Worm (Caenorhabditis elegans) whole organism, mixed stage, embryonic: ENCODE results near the gene cpsf-2.

ENCODE experiments used
- M03D4.4 ChIP-seq: sonication (generic microtip); optimal IDR thresholded peaks from 2 replicates; lab custom pipeline; 2017; ENCODE audit warnings: mild to moderate bottlenecking, missing genetic modification characterization, missing compliant biosample characterization
- bed-3 ChIP-seq: fragments of 200-800 bp; sonication (Bioruptor generic); optimal IDR thresholded peaks from 3 replicates; lab custom pipeline; 2018; ENCODE audit warnings: mild to moderate bottlenecking, missing genetic modification characterization, moderate library complexity, missing compliant biosample characterization
- ceh-39 ChIP-seq: fragments of 150-350 bp; optimal IDR thresholded peaks from 2 replicates; lab custom pipeline; 2014; ENCODE audit warnings: missing biosample characterization, missing genetic modification characterization
- ceh-43 ChIP-seq: fragments of 200-800 bp; sonication (Bioruptor generic); optimal IDR thresholded peaks from 2 replicates; lab custom pipeline; 2018; ENCODE audit warnings: mild to moderate bottlenecking, missing genetic modification characterization, moderate library complexity, missing compliant biosample characterization
- ceh-83 ChIP-seq: fragments of 200-800 bp; sonication (Bioruptor generic); optimal IDR thresholded peaks from 2 replicates; lab custom pipeline; 2018; ENCODE audit warnings: mild to moderate bottlenecking, missing genetic modification characterization, missing compliant biosample characterization
- ces-1 ChIP-seq: fragments of 150-350 bp; optimal IDR thresholded peaks from 2 replicates; lab custom pipeline; 2014; ENCODE audit warnings: missing biosample characterization, missing genetic modification reagents, missing genetic modification characterization
- cnd-1 ChIP-seq: fragments of 200-800 bp; sonication (Bioruptor generic); optimal IDR thresholded peaks from 2 replicates; lab custom pipeline; 2018; ENCODE audit warnings: mild to moderate bottlenecking, missing genetic modification characterization, missing compliant biosample characterization
- elt-1 ChIP-seq: sonication (generic microtip); optimal IDR thresholded peaks from 2 replicates; lab custom pipeline; 2017; ENCODE audit warnings: missing genetic modification characterization, mild to moderate bottlenecking, missing compliant biosample characterization, antibody characterized with exemption, moderate library complexity, borderline replicate concordance; ENCODE audit not compliant: insufficient read depth
- elt-3 ChIP-seq: fragments of 150-350 bp; optimal IDR thresholded peaks from 2 replicates; lab custom pipeline; 2014; ENCODE audit warnings: missing biosample characterization, missing genetic modification characterization
- flh-1 ChIP-seq: fragments of 200-800 bp; sonication (Bioruptor generic); optimal IDR thresholded peaks from 2 replicates; lab custom pipeline; 2018; ENCODE audit warnings: mild to moderate bottlenecking, missing genetic modification characterization, moderate library complexity, missing compliant biosample characterization
- ham-2 ChIP-seq: fragments of 200-800 bp; sonication (Bioruptor generic); optimal IDR thresholded peaks from 2 replicates; lab custom pipeline; 2018; ENCODE audit warnings: mild to moderate bottlenecking, missing genetic modification characterization, missing compliant biosample characterization
- lin-13 ChIP-seq: fragments of 150-350 bp; optimal IDR thresholded peaks from 2 replicates; lab custom pipeline; 2014; ENCODE audit warnings: missing biosample characterization, missing genetic modification characterization
- lin-32 ChIP-seq: fragments of 200-800 bp; sonication (Bioruptor generic); optimal IDR thresholded peaks from 2 replicates; lab custom pipeline; 2018; ENCODE audit warnings: mild to moderate bottlenecking, missing genetic modification characterization, missing compliant biosample characterization
- lsy-2 ChIP-seq: fragments of 150-350 bp; optimal IDR thresholded peaks from 2 replicates; lab custom pipeline; 2014; ENCODE audit warnings: missing biosample characterization, missing genetic modification characterization
- mep-1 ChIP-seq: fragments of 150-350 bp; optimal IDR thresholded peaks from 2 replicates; lab custom pipeline; 2017; ENCODE audit warnings: missing biosample characterization, missing genetic modification reagents, missing genetic modification characterization, inconsistent platforms
- mls-2 ChIP-seq: sonication (generic microtip); optimal IDR thresholded peaks from 2 replicates; lab custom pipeline; 2016; ENCODE audit warnings: mild to moderate bottlenecking, missing genetic modification characterization, moderate library complexity, missing compliant biosample characterization
- nhr-12 ChIP-seq: fragments of 150-350 bp; optimal IDR thresholded peaks from 2 replicates; lab custom pipeline; 2014; ENCODE audit warnings: missing biosample characterization, missing genetic modification characterization
- nhr-2 ChIP-seq: fragments of 150-350 bp; optimal IDR thresholded peaks from 2 replicates; lab custom pipeline; 2014; ENCODE audit warnings: missing biosample characterization, missing genetic modification characterization
- nhr-237 ChIP-seq: fragments of 150-350 bp; optimal IDR thresholded peaks from 2 replicates; lab custom pipeline; 2014; ENCODE audit warnings: missing biosample characterization, missing genetic modification characterization
- nhr-28 ChIP-seq: fragments of 150-350 bp; optimal IDR thresholded peaks from 2 replicates; lab custom pipeline; 2014; ENCODE audit warnings: missing biosample characterization, missing genetic modification characterization
- nhr-76 ChIP-seq: sonication (generic microtip); optimal IDR thresholded peaks from 2 replicates; lab custom pipeline; 2017; ENCODE audit warnings: missing biosample characterization, missing genetic modification characterization
- pha-4 ChIP-seq: fragments of 150-350 bp; optimal IDR thresholded peaks from 2 replicates; lab custom pipeline; 2018; ENCODE audit warnings: missing biosample characterization, missing genetic modification reagents, missing genetic modification characterization
- sem-2 ChIP-seq: fragments of 200-800 bp; sonication (Bioruptor generic); optimal IDR thresholded peaks from 2 replicates; lab custom pipeline; 2018; ENCODE audit warnings: mild to moderate bottlenecking, missing genetic modification characterization, missing compliant biosample characterization
- snpc-4 ChIP-seq: fragments of 150-350 bp; optimal IDR thresholded peaks from 2 replicates; lab custom pipeline; 2014; ENCODE audit warnings: missing biosample characterization, missing genetic modification characterization
- sptf-1 ChIP-seq: sonication (generic microtip); optimal IDR thresholded peaks from 2 replicates; lab custom pipeline; 2017; ENCODE audit warnings: mild to moderate bottlenecking, missing genetic modification characterization, moderate library complexity, missing compliant biosample characterization
- tbx-8 ChIP-seq: fragments of 200-800 bp; sonication (Bioruptor generic); optimal IDR thresholded peaks from 2 replicates; lab custom pipeline; 2018; ENCODE audit warnings: mild to moderate bottlenecking, missing genetic modification characterization, moderate library complexity, missing compliant biosample characterization
- unc-39 ChIP-seq: fragments of 150-350 bp; optimal IDR thresholded peaks from 2 replicates; lab custom pipeline; 2014; ENCODE audit warnings: missing biosample characterization, missing genetic modification characterization
- unc-62 ChIP-seq: fragments of 150-350 bp; optimal IDR thresholded peaks from 2 replicates; lab custom pipeline; 2014; ENCODE audit warnings: missing biosample characterization, missing genetic modification reagents, missing genetic modification characterization

The cpsf-2 gene

ce11 chrV:7138320-7138719, 40.7 kb upstream of the cpsf-2 start, which contains the start of gene str-112:
TSS of gene str-112 (minus strand) at chrV:7138420.
- TF ChIP-seq nhr-76 (tag; lab: Kevin White, UChicago) (no peak), ceh-39 (no peak), sem-2 (GFP tag; lab: Kevin White, UChicago) (no peak), ces-1 (GFP tag; lab: Kevin White, UChicago) (no peak), nhr-2 (tag; lab: Kevin White, UChicago) (no peak), ham-2 (no peak), lin-32 (GFP tag; lab: Kevin White, UChicago) (no peak)

ce11 chrV:7140368-7140767, 38.6 kb upstream of the cpsf-2 start:
- no peak for TF ChIP-seq nhr-12 (tag; lab: Kevin White, UChicago)
- no peak for TF ChIP-seq mep-1 (tag; lab: Kevin White, UChicago)
- no peak for TF ChIP-seq tbx-8 (GFP tag; lab: Kevin White, UChicago)
- no peak for TF ChIP-seq snpc-4 (tag; lab: Kevin White, UChicago)
- TF ChIP-seq elt-1 (tag; lab: Kevin White, UChicago), result no peak
- TF ChIP-seq unc-62 (GFP tag; lab: Kevin White, UChicago), result no peak
- TF ChIP-seq nhr-28, result no peak
- no peak for TF ChIP-seq lin-32 (GFP tag; lab: Kevin White, UChicago)
- no peak for TF ChIP-seq pha-4 (tag; lab: Kevin White, UChicago)
- TF ChIP-seq ceh-83 (GFP tag; lab: Kevin White, UChicago), result no peak
- no peak for TF ChIP-seq lsy-2 (tag; lab: Kevin White, UChicago)

ce11 chrV:7141864-7142263, 37.1 kb upstream of the cpsf-2 start, which contains the start of gene ugt-40:
TSS of gene ugt-40 (minus strand) at chrV:7141964.
- TF ChIP-seq nhr-12 (tag; lab: Kevin White, UChicago) (no peak), sem-2 (GFP tag; lab: Kevin White, UChicago) (no peak), ceh-83 (GFP tag; lab: Kevin White, UChicago) (no peak), unc-39 (tag; lab: Kevin White, UChicago) (no peak), lin-13 (tag; lab: Kevin White, UChicago) (no peak), nhr-237 (tag; lab: Kevin White, UChicago) (no peak), bed-3 (GFP tag; lab: Kevin White, UChicago) (no peak), nhr-28 (no peak), mep-1 (tag; lab: Kevin White, UChicago) (no peak), flh-1 (GFP tag; lab: Kevin White, UChicago) (no peak), sptf-1 (tag; lab: Kevin White, UChicago) (no peak), M03D4.4 (tag; lab: Kevin White, UChicago) (no peak)

- TF ChIP-seq lsy-2 (tag; lab: Kevin White, UChicago) (no peak), nhr-12 (tag; lab: Kevin White, UChicago) (no peak), sem-2 (GFP tag; lab: Kevin White, UChicago) (no peak), M03D4.4 (tag; lab: Kevin White, UChicago) (no peak)
Measured at ce11 chrV:7142661-7143060, 36.3 kb upstream of the cpsf-2 start.

ce11 chrV:7145250-7145850, 33.6 kb upstream of the cpsf-2 start, which contains the start of gene ugt-37:
TSS of gene ugt-37 (minus strand) at chrV:7145318.
- TF ChIP-seq cnd-1 (tag; lab: Kevin White, UChicago) (no peak), flh-1 (GFP tag; lab: Kevin White, UChicago) (no peak), sem-2 (GFP tag; lab: Kevin White, UChicago) (no peak), ham-2 (no peak), tbx-8 (GFP tag; lab: Kevin White, UChicago) (no peak)

ce11 chrV:7147370-7147769, 31.6 kb upstream of the cpsf-2 start, which contains the start of gene ugt-38:
TSS of gene ugt-38 (minus strand) at chrV:7147470.
- TF ChIP-seq ceh-83 (GFP tag; lab: Kevin White, UChicago) (no peak), mep-1 (tag; lab: Kevin White, UChicago) (no peak), ceh-39 (no peak), elt-3 (no peak), bed-3 (GFP tag; lab: Kevin White, UChicago) (no peak), pha-4 (tag; lab: Kevin White, UChicago) (no peak), sem-2 (GFP tag; lab: Kevin White, UChicago) (no peak), elt-1 (tag; lab: Kevin White, UChicago) (no peak), lin-13 (tag; lab: Kevin White, UChicago) (no peak), lin-32 (GFP tag; lab: Kevin White, UChicago) (no peak), tbx-8 (GFP tag; lab: Kevin White, UChicago) (no peak), nhr-76 (tag; lab: Kevin White, UChicago) (no peak), unc-39 (tag; lab: Kevin White, UChicago) (no peak), snpc-4 (tag; lab: Kevin White, UChicago) (no peak), ces-1 (GFP tag; lab: Kevin White, UChicago) (no peak), nhr-2 (tag; lab: Kevin White, UChicago) (no peak), nhr-12 (tag; lab: Kevin White, UChicago) (no peak), ham-2 (no peak), ceh-43 (GFP tag; lab: Kevin White, UChicago) (no peak), mls-2 (tag; lab: Kevin White, UChicago) (no peak)
